Fruit fly (Drosophila melanogaster): Measurements from ENCODE around the gene cad.

The cad gene

DNA sequence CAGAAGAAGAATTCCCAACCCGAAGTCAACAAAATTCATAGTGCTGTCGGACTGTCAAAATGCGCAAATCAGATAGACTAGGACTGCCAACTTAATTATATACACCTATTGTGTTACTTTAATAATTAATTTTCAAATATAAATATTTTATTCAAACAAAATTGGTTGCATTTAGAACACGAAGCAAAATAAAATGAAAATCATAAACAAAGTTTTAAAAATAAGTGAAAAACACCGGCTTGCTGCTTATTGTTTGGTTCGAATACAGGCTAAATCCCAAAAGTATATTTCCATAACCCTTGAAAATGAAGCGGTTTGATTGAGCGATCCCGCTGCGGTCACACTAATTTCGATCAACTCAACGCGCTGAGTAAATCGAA, 12.7 kb upstream of the cad start, which contains the start of the genes Rhau and dia (continued):
- TF ChIP-seq CG14710 (tag; optimal IDR thresholded peaks at IDR 0.05) (peak; percentile 84), CG13296 (GFP tag; optimal IDR thresholded peaks at IDR 0.05) (peak; percentile 3), Max (GFP tag; optimal IDR thresholded peaks at IDR 0.05) (peak; percentile 12), fd96Cb (tag; optimal IDR thresholded peaks at IDR 0.05) (no peak), CTCF (GFP tag; optimal IDR thresholded peaks at IDR 0.05) (peak; percentile 17), dpn (GFP tag; optimal IDR thresholded peaks at IDR 0.05) (peak in 1 of 2 experiments; percentile 24), stc (GFP tag; IDR thresholded peaks at IDR 0.05) (no peak), CG6683 (GFP tag; optimal IDR thresholded peaks at IDR 0.05) (no peak), CG30403 (GFP tag; optimal IDR thresholded peaks at IDR 0.05) (peak; percentile 43), CG17829 (tag; optimal IDR thresholded peaks at IDR 0.05) (peak; percentile 47), hb (GFP tag; IDR thresholded peaks at IDR 0.05; ENCODE audit: partially characterized antibody) (no peak), dmrt99B (tag; optimal IDR thresholded peaks at IDR 0.05) (no peak), CG10431 (GFP tag; optimal IDR thresholded peaks at IDR 0.05) (peak; percentile 61), CG9797 (GFP tag; optimal IDR thresholded peaks at IDR 0.05) (peak; percentile 93), MBD-R2 (GFP tag; IDR thresholded peaks at IDR 0.05) (peak; percentile 77), CG12155 (GFP tag; optimal IDR thresholded peaks at IDR 0.05) (peak; percentile 49), YL-1 (GFP tag; optimal IDR thresholded peaks at IDR 0.05) (peak; percentile 44), CG15696 (tag; optimal IDR thresholded peaks at IDR 0.05) (peak; percentile 28), nmo (GFP tag; optimal IDR thresholded peaks at IDR 0.05) (peak; percentile 71), ro (GFP tag; IDR thresholded peaks at IDR 0.05) (no peak), CG2889 (GFP tag; IDR thresholded peaks at IDR 0.05) (no peak), CG15601 (tag; optimal IDR thresholded peaks at IDR 0.05) (peak; percentile 62), CG9932 (GFP tag; IDR thresholded peaks at IDR 0.05) (peak; percentile 6; the same call in 1 of the 2 replicates), Nf-YC (tag; optimal IDR thresholded peaks at IDR 0.05) (peak; percentile 49), CG12744 (GFP tag; optimal IDR thresholded peaks at IDR 0.05) (no peak), slbo (GFP tag; IDR thresholded peaks at IDR 0.05) (peak; percentile 16; the same call in 1 of the 2 replicates), Hr39 (optimal IDR thresholded peaks at IDR 0.05) (no peak), E2f2 (GFP tag; IDR thresholded peaks at IDR 0.05) (peak; percentile 64), Nf-YA (GFP tag; IDR thresholded peaks at IDR 0.05) (no peak), pita (GFP tag; optimal IDR thresholded peaks at IDR 0.05) (peak; percentile 73), Hmr (GFP tag; optimal IDR thresholded peaks at IDR 0.05) (peak; percentile 70), CG7928 (GFP tag; optimal IDR thresholded peaks at IDR 0.05) (peak; percentile 55), Sin3A (optimal IDR thresholded peaks at IDR 0.05) (peak; percentile 60), Dref (GFP tag; IDR thresholded peaks at IDR 0.05) (peak; percentile 57), br (optimal IDR thresholded peaks at IDR 0.05) (no peak), Lhr (GFP tag; optimal IDR thresholded peaks at IDR 0.05) (peak; percentile 93), bigmax (GFP tag; optimal IDR thresholded peaks at IDR 0.05) (peak; percentile 65), tio (GFP tag; optimal IDR thresholded peaks at IDR 0.05) (no peak), dm (GFP tag; optimal IDR thresholded peaks at IDR 0.05) (no peak), PHDP (tag; optimal IDR thresholded peaks at IDR 0.05) (no peak), twi (tag; optimal IDR thresholded peaks at IDR 0.05) (peak; percentile 15), CG18764 (GFP tag; optimal IDR thresholded peaks at IDR 0.05) (peak; percentile 12), CG17186 (GFP tag; optimal IDR thresholded peaks at IDR 0.05) (peak; percentile 78), Dp (GFP tag; optimal IDR thresholded peaks at IDR 0.05) (peak; percentile 66), CG30020 (tag; optimal IDR thresholded peaks at IDR 0.05) (peak; percentile 50), gfzf (GFP tag; optimal IDR thresholded peaks at IDR 0.05) (peak; percentile 93), pzg (GFP tag; optimal IDR thresholded peaks at IDR 0.05) (peak; percentile 88), Dll (GFP tag; IDR thresholded peaks at IDR 0.05; ENCODE audit: partially characterized antibody) (0 out of 4 replicates have a peak, but pooled peaks have one; percentile 19), Scr (GFP tag; IDR thresholded peaks at IDR 0.05; ENCODE audit: partially characterized antibody) (peak; percentile 28; the same call in 1 of the 2 replicates), grau (tag; optimal IDR thresholded peaks at IDR 0.05) (peak; percentile 43), sob (GFP tag; IDR thresholded peaks at IDR 0.05) (no peak), Hr78 (GFP tag; optimal IDR thresholded peaks at IDR 0.05) (no peak)

Measured in whole organism, embryonic.